Worm (Caenorhabditis elegans): ENCODE data around the gene Y69E1A.1.

DNA sequence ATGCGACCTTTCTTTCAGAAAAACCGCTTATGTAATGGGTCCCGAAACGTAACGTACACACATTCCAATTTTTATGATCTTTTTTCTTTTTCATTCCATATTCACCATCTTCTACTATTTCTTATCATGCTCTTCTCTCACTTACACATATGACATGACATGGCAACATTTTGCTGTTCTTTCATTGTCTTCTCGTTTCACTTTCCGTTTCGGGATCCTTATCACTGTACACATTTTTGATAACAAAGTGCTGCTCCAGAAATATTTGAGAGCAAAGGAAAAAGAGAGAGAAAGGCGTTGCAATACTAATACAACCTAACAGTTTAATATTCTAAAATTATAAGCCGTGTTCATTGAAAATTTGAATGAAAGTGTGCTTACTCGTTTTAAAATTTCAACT is 21.6 kb upstream of the Y69E1A.1 start:
- TF ChIP-seq unc-62 (GFP tag; optimal IDR thresholded peaks at IDR 0.05), result no peak
- TF ChIP-seq lin-54 (GFP tag; optimal IDR thresholded peaks at IDR 0.05), result no peak
- no peak for TF ChIP-seq Y67H2A.10 (GFP tag; conservative IDR thresholded peaks at IDR 0.05)
- no peak for TF ChIP-seq attf-6 (GFP tag; IDR thresholded peaks at IDR 0.05)
- TF ChIP-seq ztf-22 (GFP tag; optimal IDR thresholded peaks at IDR 0.05), result peak; percentile 45
- TF ChIP-seq somi-1 (GFP tag; optimal IDR thresholded peaks at IDR 0.05), result no peak
- no peak for TF ChIP-seq attf-5 (GFP tag; optimal IDR thresholded peaks at IDR 0.05)
- TF ChIP-seq Y95B8A.8 (GFP tag; IDR thresholded peaks at IDR 0.05), result no peak
- no peak for TF ChIP-seq let-526 (GFP tag; IDR thresholded peaks at IDR 0.05)

Measured in whole organism, young adult.